Fruit fly (Drosophila melanogaster) whole organism, embryonic: ENCODE results near the gene CG43813.

ENCODE experiments used
- Ada2b ChIP-seq: fragments of 200-800 bp; sonication (Bioruptor generic); IDR thresholded peaks from 2 replicates; pipeline ENCODE4 v1.3.6; 2022; ENCODE audit warnings: missing biosample characterization, missing genetic modification characterization
- Antp ChIP-seq: fragments of 200-800 bp; sonication (Bioruptor generic); optimal IDR thresholded peaks from 3 replicates; lab custom pipeline; 2016; ENCODE audit warnings: missing biosample characterization, missing genetic modification characterization
- B-H1 ChIP-seq: fragments of 200-800 bp; sonication (Bioruptor generic); IDR thresholded peaks from 3 replicates; pipeline ENCODE4 v1.3.6; 2022; ENCODE audit warnings: missing biosample characterization, missing genetic modification characterization
- CG11085 ChIP-seq: fragments of 200-800 bp; sonication (Bioruptor generic); IDR thresholded peaks from 2 replicates; pipeline ENCODE4 v1.3.6; 2022; ENCODE audit warnings: missing biosample characterization, missing genetic modification characterization
- CG17361 ChIP-seq: fragments of 200-800 bp; sonication (Bioruptor generic); IDR thresholded peaks from 3 replicates; pipeline ENCODE4 v1.3.6; 2022; ENCODE audit warnings: missing biosample characterization, missing genetic modification characterization
- CG18599 ChIP-seq: fragments of 200-800 bp; sonication (Bioruptor generic); optimal IDR thresholded peaks from 3 replicates; lab custom pipeline; 2017; ENCODE audit warnings: missing biosample characterization, missing genetic modification characterization, mild to moderate bottlenecking, moderate library complexity, missing genetic modification reagents
- CG18764 ChIP-seq: fragments of 200-800 bp; sonication (Bioruptor generic); optimal IDR thresholded peaks from 3 replicates; lab custom pipeline; 2016; ENCODE audit warnings: missing biosample characterization, missing genetic modification characterization
- CG2116 ChIP-seq: fragments of 200-800 bp; sonication (Bioruptor generic); optimal IDR thresholded peaks from 3 replicates; lab custom pipeline; 2018; ENCODE audit warnings: missing biosample characterization, mild to moderate bottlenecking, missing genetic modification characterization
- CG2712 ChIP-seq: fragments of 200-800 bp; optimal IDR thresholded peaks from 3 replicates; lab custom pipeline; 2019; ENCODE audit warnings: missing biosample characterization, mild to moderate bottlenecking, missing genetic modification characterization, moderate library complexity
- CG3847 ChIP-seq: fragments of 200-800 bp; sonication (Bioruptor generic); IDR thresholded peaks from 2 replicates; pipeline ENCODE4 v1.3.6; 2022; ENCODE audit warnings: missing biosample characterization, missing genetic modification characterization
- CG4424 ChIP-seq: fragments of 200-800 bp; sonication (Bioruptor generic); optimal IDR thresholded peaks from 3 replicates; lab custom pipeline; 2016; ENCODE audit warnings: missing biosample characterization, missing genetic modification characterization
- CG5180 ChIP-seq: fragments of 200-800 bp; sonication (Bioruptor generic); optimal IDR thresholded peaks from 3 replicates; lab custom pipeline; 2017; ENCODE audit warnings: missing biosample characterization, missing genetic modification characterization, mild to moderate bottlenecking, moderate library complexity, missing genetic modification reagents
- CG6791 ChIP-seq: fragments of 200-800 bp; sonication (Bioruptor generic); IDR thresholded peaks from 3 replicates; pipeline ENCODE4 v1.3.6; 2022; ENCODE audit warnings: missing biosample characterization, missing genetic modification characterization; ENCODE audit not compliant: partially characterized antibody
- CG7745 ChIP-seq: fragments of 200-800 bp; sonication (Bioruptor generic); optimal IDR thresholded peaks from 2 replicates; lab custom pipeline; 2018; ENCODE audit warnings: missing biosample characterization, mild to moderate bottlenecking, missing genetic modification characterization, moderate library complexity
- CrebB ChIP-seq: fragments of 200-800 bp; sonication (Bioruptor generic); optimal IDR thresholded peaks from 3 replicates; lab custom pipeline; 2018; ENCODE audit warnings: missing biosample characterization, mild to moderate bottlenecking, missing genetic modification characterization
- Dip2 ChIP-seq: fragments of 200-800 bp; sonication (Bioruptor generic); IDR thresholded peaks from 2 replicates; pipeline ENCODE4 v1.3.6; 2022; ENCODE audit warnings: missing biosample characterization, missing genetic modification characterization
- E2f1 ChIP-seq: fragments of 200-800 bp; sonication (Bioruptor generic); IDR thresholded peaks from 2 replicates; pipeline ENCODE4 v1.3.6; 2022; ENCODE audit warnings: missing biosample characterization, missing genetic modification characterization
- ERR ChIP-seq: fragments of 200-800 bp; sonication (Bioruptor generic); optimal IDR thresholded peaks from 2 replicates; lab custom pipeline; 2016; ENCODE audit warnings: missing biosample characterization, missing genetic modification characterization
- Gsc ChIP-seq: fragments of 200-800 bp; sonication (Bioruptor generic); IDR thresholded peaks from 2 replicates; pipeline ENCODE4 v1.3.6; 2022; ENCODE audit warnings: missing biosample characterization, missing genetic modification characterization
- HLH54F ChIP-seq: fragments of 200-800 bp; sonication (Bioruptor generic); optimal IDR thresholded peaks from 3 replicates; lab custom pipeline; 2016; ENCODE audit warnings: missing biosample characterization, missing genetic modification characterization
- Hmx ChIP-seq: fragments of 200-800 bp; sonication (Bioruptor generic); optimal IDR thresholded peaks from 2 replicates; lab custom pipeline; 2016; ENCODE audit warnings: missing biosample characterization, missing genetic modification characterization
- Lim3 ChIP-seq: fragments of 200-800 bp; sonication (Bioruptor generic); IDR thresholded peaks from 2 replicates; pipeline ENCODE4 v1.3.6; 2022; ENCODE audit warnings: missing biosample characterization, missing genetic modification characterization
- Nf-YC ChIP-seq: fragments of 200-800 bp; optimal IDR thresholded peaks from 3 replicates; lab custom pipeline; 2019; ENCODE audit warnings: missing biosample characterization, mild to moderate bottlenecking, missing genetic modification characterization, moderate library complexity
- Optix ChIP-seq: fragments of 200-800 bp; sonication (Bioruptor generic); IDR thresholded peaks from 3 replicates; pipeline ENCODE4 v1.3.6; 2022; ENCODE audit warnings: missing biosample characterization, missing genetic modification characterization
- Taf1 ChIP-seq: fragments of 200-800 bp; sonication (Bioruptor generic); IDR thresholded peaks from 2 replicates; pipeline ENCODE4 v1.3.6; 2022; ENCODE audit warnings: missing biosample characterization, missing genetic modification characterization
- Xrp1 ChIP-seq: fragments of 200-800 bp; sonication (Bioruptor generic); IDR thresholded peaks from 2 replicates; pipeline ENCODE4 v1.3.6; 2022; ENCODE audit warnings: missing biosample characterization, missing genetic modification characterization
- ac ChIP-seq: fragments of 200-800 bp; sonication (Bioruptor generic); optimal IDR thresholded peaks from 3 replicates; lab custom pipeline; 2017; ENCODE audit warnings: missing biosample characterization, mild to moderate bottlenecking, missing genetic modification characterization
- aop ChIP-seq: fragments of 200-800 bp; sonication (Bioruptor generic); IDR thresholded peaks from 2 replicates; pipeline ENCODE4 v1.3.6; 2022; ENCODE audit warnings: missing biosample characterization, missing genetic modification characterization
- ash1 ChIP-seq: fragments of 200-800 bp; sonication (Bioruptor generic); optimal IDR thresholded peaks from 2 replicates; lab custom pipeline; 2018; ENCODE audit warnings: missing biosample characterization, mild to moderate bottlenecking, missing genetic modification characterization
- bsh ChIP-seq, 2 experiments: fragments of 200-800 bp; sonication (Bioruptor generic); optimal IDR thresholded peaks; 2 replicates each; lab custom pipeline; 2017 to 2018; ENCODE audit warnings: mild to moderate bottlenecking in 2 of 2, missing biosample characterization in 2 of 2, missing genetic modification characterization in 2 of 2, moderate library complexity in 1 of 2
- chn ChIP-seq: fragments of 200-800 bp; sonication (Bioruptor generic); optimal IDR thresholded peaks from 2 replicates; lab custom pipeline; 2016; ENCODE audit warnings: missing biosample characterization, missing genetic modification characterization
- crc ChIP-seq: fragments of 200-800 bp; sonication (Bioruptor generic); optimal IDR thresholded peaks from 2 replicates; lab custom pipeline; 2016; ENCODE audit warnings: missing biosample characterization, missing genetic modification characterization
- crol ChIP-seq: fragments of 200-800 bp; sonication (Bioruptor generic); IDR thresholded peaks from 2 replicates; pipeline ENCODE4 v1.3.6; 2022; ENCODE audit warnings: missing biosample characterization, missing genetic modification characterization
- crp ChIP-seq, 2 experiments: fragments of 200-800 bp; sonication (Bioruptor generic); optimal IDR thresholded peaks; 2 replicates in 1 of 2; 3 replicates in 1 of 2; lab custom pipeline; 2017; ENCODE audit warnings: missing biosample characterization in 2 of 2, missing genetic modification characterization in 2 of 2, mild to moderate bottlenecking in 1 of 2, moderate library complexity in 1 of 2
- dm ChIP-seq: fragments of 200-800 bp; sonication (Bioruptor generic); optimal IDR thresholded peaks from 3 replicates; lab custom pipeline; 2016; ENCODE audit warnings: missing biosample characterization, missing genetic modification characterization
- dpn ChIP-seq, 2 experiments: fragments of 200-800 bp; sonication (Bioruptor generic); optimal IDR thresholded peaks; 3 replicates each; lab custom pipeline; 2016; ENCODE audit warnings: missing biosample characterization in 2 of 2, missing genetic modification characterization in 2 of 2
- dysf ChIP-seq: fragments of 200-800 bp; sonication (Bioruptor generic); IDR thresholded peaks from 3 replicates; pipeline ENCODE4 v1.3.6; 2022; ENCODE audit warnings: missing biosample characterization, missing genetic modification characterization
- gsb ChIP-seq: fragments of 200-800 bp; sonication (Bioruptor generic); IDR thresholded peaks from 2 replicates; pipeline ENCODE4 v1.3.6; 2022; ENCODE audit warnings: missing biosample characterization, missing genetic modification characterization
- jigr1 ChIP-seq: fragments of 200-800 bp; sonication (Bioruptor generic); IDR thresholded peaks from 3 replicates; pipeline ENCODE4 v1.3.6; 2022; ENCODE audit warnings: missing biosample characterization, missing genetic modification characterization
- lola ChIP-seq, 3 experiments: fragments of >200 bp in 2 of 3; fragments of 200-800 bp in 1 of 3; sonication (Bioruptor generic) in 1 of 3; optimal IDR thresholded peaks; 2 replicates each; lab custom pipeline; 2017 to 2019; ENCODE audit warnings: missing biosample characterization in 3 of 3, missing genetic modification characterization in 3 of 3, mild to moderate bottlenecking in 1 of 3, moderate library complexity in 1 of 3
- odd ChIP-seq: fragments of 200-800 bp; sonication (Bioruptor generic); optimal IDR thresholded peaks from 2 replicates; lab custom pipeline; 2017; ENCODE audit warnings: missing biosample characterization, mild to moderate bottlenecking, missing genetic modification characterization
- pho ChIP-seq: fragments of 200-800 bp; sonication (Bioruptor generic); optimal IDR thresholded peaks from 2 replicates; lab custom pipeline; 2016; ENCODE audit warnings: missing biosample characterization, missing genetic modification characterization
- salm ChIP-seq: fragments of 200-800 bp; sonication (Bioruptor generic); optimal IDR thresholded peaks from 2 replicates; lab custom pipeline; 2018; ENCODE audit warnings: missing biosample characterization, mild to moderate bottlenecking, missing genetic modification characterization
- sens-2 ChIP-seq: fragments of 200-800 bp; sonication (Bioruptor generic); IDR thresholded peaks from 2 replicates; pipeline ENCODE4 v1.3.6; 2022; ENCODE audit warnings: missing biosample characterization, missing genetic modification characterization
- sima ChIP-seq: fragments of 200-800 bp; sonication (Bioruptor generic); optimal IDR thresholded peaks from 2 replicates; lab custom pipeline; 2016; ENCODE audit warnings: missing biosample characterization, missing genetic modification characterization
- sna ChIP-seq: fragments of 200-800 bp; sonication (Bioruptor generic); IDR thresholded peaks from 2 replicates; pipeline ENCODE4 v1.3.6; 2022; ENCODE audit warnings: missing biosample characterization, missing genetic modification characterization; ENCODE audit not compliant: partially characterized antibody
- so ChIP-seq: fragments of 200-800 bp; sonication (Bioruptor generic); IDR thresholded peaks from 3 replicates; pipeline ENCODE4 v1.3.6; 2022; ENCODE audit warnings: missing biosample characterization, missing genetic modification characterization
- sqz ChIP-seq: fragments of 200-800 bp; sonication (Bioruptor generic); optimal IDR thresholded peaks from 3 replicates; lab custom pipeline; 2018; ENCODE audit warnings: missing biosample characterization, mild to moderate bottlenecking, missing genetic modification characterization
- tll ChIP-seq, 2 experiments: fragments of 200-800 bp in 1 of 2; fragments of >200 bp in 1 of 2; sonication (Bioruptor generic) in 1 of 2; optimal IDR thresholded peaks; 2 replicates each; lab custom pipeline; 2017 to 2019; ENCODE audit warnings: missing biosample characterization in 2 of 2, missing genetic modification characterization in 2 of 2, mild to moderate bottlenecking in 1 of 2, moderate library complexity in 1 of 2
- zen2 ChIP-seq: fragments of 200-800 bp; sonication (Bioruptor generic); IDR thresholded peaks from 3 replicates; pipeline ENCODE4 v1.3.6; 2022; ENCODE audit warnings: missing biosample characterization, missing genetic modification characterization; ENCODE audit not compliant: partially characterized antibody

CG43813 gene

dm6 chr2L:12372436-12372835 is 28.4 kb upstream of the CG43813 start (continued):
- no peak for TF ChIP-seq jigr1 (GFP tag; lab: Robert Waterston, UW)
- TF ChIP-seq Xrp1 (GFP tag; lab: Robert Waterston, UW) = peak; percentile 43; the same call in 1 of the 2 replicates
- no peak for TF ChIP-seq aop (GFP tag; lab: Robert Waterston, UW)
- no peak for TF ChIP-seq sima (GFP tag; lab: Kevin White, UChicago)
- no peak for TF ChIP-seq salm
- TF ChIP-seq Taf1 = no peak
- no peak for TF ChIP-seq sens-2 (GFP tag; lab: Robert Waterston, UW)

dm6 chr2L:12371740-12372139 is 27.7 kb upstream of the CG43813 start:
- TF ChIP-seq so (GFP tag; lab: Robert Waterston, UW) (peak; percentile 66; the same call in 1 of the 3 replicates), ac (peak; percentile 36), crc (peak; percentile 16), CG4424 (GFP tag; lab: Kevin White, UChicago) (peak; percentile 28), CG3847 (no peak), dpn (GFP tag; optimal IDR thresholded peaks at IDR 0.05; lab: Kevin White, UChicago) (peak; percentile 32 to 41), zen2 (GFP tag; lab: Robert Waterston, UW) (no peak), CG11085 (GFP tag; lab: Robert Waterston, UW) (no peak), ash1 (GFP tag; lab: Kevin White, UChicago) (no peak), dysf (GFP tag; lab: Robert Waterston, UW) (no peak), CrebB (tag; lab: Kevin White, UChicago) (peak; percentile 51), bsh (GFP tag; optimal IDR thresholded peaks at IDR 0.05; lab: Kevin White, UChicago) (peak in 1 of 2 experiments; percentile 86), sna (GFP tag; lab: Robert Waterston, UW) (no peak), gsb (GFP tag; lab: Robert Waterston, UW) (no peak), Ada2b (no peak), Nf-YC (tag; lab: Kevin White, UChicago) (no peak), crol (GFP tag; lab: Robert Waterston, UW) (no peak), CG7745 (tag; lab: Kevin White, UChicago) (peak; percentile 48), sqz (GFP tag; lab: Kevin White, UChicago) (peak; percentile 47), lola (GFP tag; optimal IDR thresholded peaks at IDR 0.05; lab: Kevin White, UChicago) (peak in 1 of 3 experiments; percentile 46), Antp (GFP tag; lab: Kevin White, UChicago) (peak; percentile 24), chn (no peak), odd (GFP tag; lab: Kevin White, UChicago) (peak; percentile 68), Dip2 (no peak), HLH54F (GFP tag; lab: Kevin White, UChicago) (no peak), CG18599 (GFP tag; lab: Kevin White, UChicago) (peak; percentile 73), Optix (GFP tag; lab: Robert Waterston, UW) (0 out of 3 replicates have a peak, but pooled peaks have one; percentile 24), dm (GFP tag; lab: Kevin White, UChicago) (no peak), Lim3 (GFP tag; lab: Robert Waterston, UW) (no peak), ERR (GFP tag; lab: Kevin White, UChicago) (no peak), CG17361 (peak; percentile 37; the same call in 1 of the 3 replicates), CG5180 (peak; percentile 56), Hmx (no peak), CG6791 (GFP tag; lab: Robert Waterston, UW) (no peak; the same call in 2 of the 3 replicates), B-H1 (GFP tag; lab: Robert Waterston, UW) (no peak; the same call in 2 of the 3 replicates), tll (GFP tag; optimal IDR thresholded peaks at IDR 0.05; lab: Kevin White, UChicago) (no peak), E2f1 (GFP tag; lab: Robert Waterston, UW) (peak; percentile 47; the same call in 1 of the 2 replicates), CG2712 (tag; lab: Kevin White, UChicago) (peak; percentile 59), CG2116 (GFP tag; lab: Kevin White, UChicago) (peak; percentile 27), pho (GFP tag; lab: Kevin White, UChicago) (no peak), Gsc (GFP tag; lab: Robert Waterston, UW) (no peak), crp (GFP tag; optimal IDR thresholded peaks at IDR 0.05; lab: Kevin White, UChicago) (peak in 1 of 2 experiments; percentile 7), CG18764 (GFP tag; lab: Kevin White, UChicago) (peak; percentile 62)
